Fruit fly (Drosophila melanogaster): ENCODE measurements around the gene mbc.

mbc gene

dm6 chr3R:23757912-23758607, 23.5 kb upstream of the mbc start, which contains the start of the genes PTPMT1 and Hrd3 (continued):
- TF ChIP-seq cyc (GFP tag; optimal IDR thresholded peaks at IDR 0.05): peak; percentile 99
- TF ChIP-seq Eip78C (GFP tag): peak; percentile 100
- TF ChIP-seq vri (GFP tag; optimal IDR thresholded peaks at IDR 0.05): peak; percentile 97
- TF ChIP-seq ss (GFP tag; optimal IDR thresholded peaks at IDR 0.05): peak; percentile 98 to 99
- TF ChIP-seq CG4318 (GFP tag; optimal IDR thresholded peaks at IDR 0.05): peak; percentile 99
- peak; percentile 92 for TF ChIP-seq fkh (GFP tag; optimal IDR thresholded peaks at IDR 0.05)
- peak; percentile 99 for TF ChIP-seq Sox15 (GFP tag; optimal IDR thresholded peaks at IDR 0.05)
- peak; percentile 99 for TF ChIP-seq CG11762 (GFP tag; optimal IDR thresholded peaks at IDR 0.05; ENCODE audit: insufficient read depth)
- peak; percentile 94 for TF ChIP-seq Eip93F (GFP tag; optimal IDR thresholded peaks at IDR 0.05)

- TF ChIP-seq Hr38 (GFP tag; optimal IDR thresholded peaks at IDR 0.05) (no peak), Ets21C (GFP tag; optimal IDR thresholded peaks at IDR 0.05) (no peak), fd59A (GFP tag; optimal IDR thresholded peaks at IDR 0.05) (no peak), acj6 (GFP tag; optimal IDR thresholded peaks at IDR 0.05) (no peak), Gug (GFP tag; IDR thresholded peaks at IDR 0.05) (no peak), CG6808 (GFP tag; optimal IDR thresholded peaks at IDR 0.05) (no peak), CG4318 (GFP tag; optimal IDR thresholded peaks at IDR 0.05) (no peak), topi (GFP tag; optimal IDR thresholded peaks at IDR 0.05) (peak; percentile 9), Hr4 (GFP tag; optimal IDR thresholded peaks at IDR 0.05) (peak; percentile 28), Ets96B (tag; optimal IDR thresholded peaks at IDR 0.05) (no peak), Hr39 (GFP tag; optimal IDR thresholded peaks at IDR 0.05) (no peak), salr (GFP tag; optimal IDR thresholded peaks at IDR 0.05) (no peak), spab (GFP tag; optimal IDR thresholded peaks at IDR 0.05) (no peak), Smox (GFP tag; optimal IDR thresholded peaks at IDR 0.05) (peak; percentile 20), dac (GFP tag; optimal IDR thresholded peaks at IDR 0.05) (no peak), CG9139 (GFP tag; optimal IDR thresholded peaks at IDR 0.05) (no peak), Sox102F (GFP tag; optimal IDR thresholded peaks at IDR 0.05) (peak; percentile 14), CG6854 (GFP tag; optimal IDR thresholded peaks at IDR 0.05) (no peak), achi (GFP tag; optimal IDR thresholded peaks at IDR 0.05) (peak; percentile 23), fkh (GFP tag; optimal IDR thresholded peaks at IDR 0.05) (no peak), Blimp-1 (GFP tag; optimal IDR thresholded peaks at IDR 0.05) (no peak), CG7368 (GFP tag; optimal IDR thresholded peaks at IDR 0.05) (peak; percentile 9), svp (GFP tag) (peak; percentile 59), Eip75B (GFP tag; optimal IDR thresholded peaks at IDR 0.05) (no peak), OdsH (GFP tag; optimal IDR thresholded peaks at IDR 0.05) (no peak), pdm3 (GFP tag; optimal IDR thresholded peaks at IDR 0.05) (peak; percentile 31), CG6276 (GFP tag; optimal IDR thresholded peaks at IDR 0.05) (no peak), Eip93F (GFP tag; optimal IDR thresholded peaks at IDR 0.05) (no peak), eg (GFP tag; IDR thresholded peaks at IDR 0.05) (no peak), CG11294 (GFP tag; IDR thresholded peaks at IDR 0.05) (no peak), CG6792 (GFP tag; optimal IDR thresholded peaks at IDR 0.05) (no peak), ss (GFP tag; optimal IDR thresholded peaks at IDR 0.05) (no peak), CG3919 (GFP tag; optimal IDR thresholded peaks at IDR 0.05) (peak; percentile 47), Sox14 (GFP tag; optimal IDR thresholded peaks at IDR 0.05) (peak; percentile 10), CG31627 (GFP tag; optimal IDR thresholded peaks at IDR 0.05) (peak; percentile 12), CG10631 (GFP tag; optimal IDR thresholded peaks at IDR 0.05) (no peak), esn (GFP tag; optimal IDR thresholded peaks at IDR 0.05) (peak; percentile 37), CG8319 (GFP tag; optimal IDR thresholded peaks at IDR 0.05) (no peak), CG34406 (GFP tag; optimal IDR thresholded peaks at IDR 0.05) (no peak), lz (GFP tag; optimal IDR thresholded peaks at IDR 0.05) (peak; percentile 24), CG6163 (GFP tag; IDR thresholded peaks at IDR 0.05) (0 out of 3 replicates have a peak, but pooled peaks have one; percentile 17), fd85E (GFP tag; optimal IDR thresholded peaks at IDR 0.05) (no peak), Eip78C (GFP tag) (peak; percentile 75)
These were observed 21.1 kb upstream of the mbc start, which contains the start of gene SdhD for dm6 chr3R:23760219-23761018. Gene SdhD (minus strand): TSS chr3R:23760600.

Measured in whole organism, prepupa.